Worm (Caenorhabditis elegans) whole organism, young adult: Measurements from ENCODE around the gene F09G2.2.

Experiments
- F39B2.1 ChIP-seq: fragments of 200-800 bp; sonication (Bioruptor generic); IDR thresholded peaks from 2 replicates; pipeline ENCODE4 v1.3.6; 2022; ENCODE audit warnings: missing genetic modification reagents, missing genetic modification characterization, missing compliant biosample characterization
- Y67H2A.10 ChIP-seq: fragments of 200-800 bp; sonication (Bioruptor generic); conservative IDR thresholded peaks from 2 replicates; pipeline ENCODE4 v1.3.6; 2022; ENCODE audit warnings: missing genetic modification reagents, missing genetic modification characterization, missing compliant biosample characterization
- ama-1 ChIP-seq, 3 experiments: fragments of 150-350 bp in 1 of 3; sonication (generic microtip) in 2 of 3; optimal IDR thresholded peaks; 2 replicates each; lab custom pipeline; 2014 to 2018; ENCODE audit warnings: missing biosample characterization in 2 of 3, missing genetic modification characterization in 2 of 3, missing genetic modification reagents in 2 of 3
- aptf-3 ChIP-seq: fragments of 200-800 bp; sonication (Bioruptor generic); IDR thresholded peaks from 2 replicates; pipeline ENCODE4 v1.3.6; 2022; ENCODE audit warnings: missing genetic modification characterization, missing compliant biosample characterization
- attf-6 ChIP-seq: fragments of 200-800 bp; sonication (Bioruptor generic); IDR thresholded peaks from 2 replicates; pipeline ENCODE4 v1.3.6; 2022; ENCODE audit warnings: missing genetic modification reagents, missing genetic modification characterization, missing compliant biosample characterization
- hmg-1.2 ChIP-seq: fragments of 200-800 bp; sonication (Bioruptor generic); IDR thresholded peaks from 2 replicates; pipeline ENCODE4 v1.3.6; 2022; ENCODE audit warnings: missing genetic modification reagents, missing genetic modification characterization, missing compliant biosample characterization
- hsf-1 ChIP-seq: fragments of 200-800 bp; sonication (Bioruptor generic); IDR thresholded peaks from 2 replicates; pipeline ENCODE4 v1.3.6; 2022; ENCODE audit warnings: missing genetic modification reagents, missing genetic modification characterization, missing compliant biosample characterization
- lin-54 ChIP-seq: fragments of 200-800 bp; sonication (Bioruptor generic); optimal IDR thresholded peaks from 2 replicates; lab custom pipeline; 2018; ENCODE audit warnings: mild to moderate bottlenecking, missing genetic modification characterization, missing compliant biosample characterization
- nhr-90 ChIP-seq: sonication (generic microtip); optimal IDR thresholded peaks from 2 replicates; lab custom pipeline; 2016; ENCODE audit warnings: missing genotype, mild to moderate bottlenecking, missing genetic modification characterization, missing compliant biosample characterization
- pha-4 ChIP-seq: fragments of 150-350 bp; sonication (generic microtip); optimal IDR thresholded peaks from 2 replicates; lab custom pipeline; 2014; ENCODE audit warnings: missing biosample characterization, missing genetic modification reagents, missing genetic modification characterization
- tbp1 ChIP-seq: fragments of 200-800 bp; sonication (Bioruptor generic); optimal IDR thresholded peaks from 2 replicates; lab custom pipeline; 2018; ENCODE audit warnings: mild to moderate bottlenecking, missing genetic modification characterization, missing compliant biosample characterization
- xnd-1 ChIP-seq: sonication (generic microtip); optimal IDR thresholded peaks from 2 replicates; lab custom pipeline; 2016; ENCODE audit warnings: missing genotype, missing genetic modification reagents, missing genetic modification characterization, missing compliant biosample characterization
- ztf-25 ChIP-seq: fragments of 200-800 bp; sonication (Bioruptor generic); IDR thresholded peaks from 2 replicates; pipeline ENCODE4 v1.3.6; 2022; ENCODE audit warnings: missing genetic modification reagents, missing genetic modification characterization, missing compliant biosample characterization

DNA sequence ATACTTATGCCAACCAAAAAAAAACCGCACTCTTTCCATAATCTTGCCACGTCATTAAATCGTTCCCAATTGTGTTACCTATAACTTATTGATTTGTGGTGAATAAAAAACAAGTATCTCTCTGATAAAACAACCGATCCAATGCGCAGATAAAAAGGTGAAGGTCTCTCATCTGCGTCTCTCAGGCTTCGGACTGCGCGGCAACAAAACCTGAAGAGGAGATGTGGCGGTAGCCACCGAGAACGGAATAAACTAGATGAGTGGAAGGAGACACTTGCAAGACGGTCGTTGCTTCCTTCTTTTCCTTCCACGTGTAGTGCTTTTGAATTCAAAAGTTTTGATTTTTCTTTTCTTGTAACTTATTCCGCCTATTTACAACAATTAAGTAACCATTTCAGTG is 28.2 kb downstream of the F09G2.2 start, which contains the start of gene fkb-3:
- TF ChIP-seq F39B2.1 (GFP tag; lab: Robert Waterston, UW) (no peak), pha-4 (tag; lab: Kevin White, UChicago) (no peak), xnd-1 (no peak), lin-54 (GFP tag; lab: Kevin White, UChicago) (no peak), ama-1 (optimal IDR thresholded peaks at IDR 0.05; lab: Kevin White, UChicago) (no peak), ama-1 (GFP tag; optimal IDR thresholded peaks at IDR 0.05; lab: Kevin White, UChicago) (no peak), tbp1 (no peak), ztf-25 (no peak), hsf-1 (no peak), attf-6 (GFP tag; lab: Robert Waterston, UW) (no peak), aptf-3 (GFP tag; lab: Robert Waterston, UW) (no peak), nhr-90 (tag; lab: Kevin White, UChicago) (no peak), Y67H2A.10 (no peak), hmg-1.2 (GFP tag; lab: Robert Waterston, UW) (no peak)
